Worm (Caenorhabditis elegans): ENCODE data around the gene urm-1.
A peak's percentile ranks its signal among the peaks of the same experiment; 100 is the strongest.

urm-1 gene

DNA sequence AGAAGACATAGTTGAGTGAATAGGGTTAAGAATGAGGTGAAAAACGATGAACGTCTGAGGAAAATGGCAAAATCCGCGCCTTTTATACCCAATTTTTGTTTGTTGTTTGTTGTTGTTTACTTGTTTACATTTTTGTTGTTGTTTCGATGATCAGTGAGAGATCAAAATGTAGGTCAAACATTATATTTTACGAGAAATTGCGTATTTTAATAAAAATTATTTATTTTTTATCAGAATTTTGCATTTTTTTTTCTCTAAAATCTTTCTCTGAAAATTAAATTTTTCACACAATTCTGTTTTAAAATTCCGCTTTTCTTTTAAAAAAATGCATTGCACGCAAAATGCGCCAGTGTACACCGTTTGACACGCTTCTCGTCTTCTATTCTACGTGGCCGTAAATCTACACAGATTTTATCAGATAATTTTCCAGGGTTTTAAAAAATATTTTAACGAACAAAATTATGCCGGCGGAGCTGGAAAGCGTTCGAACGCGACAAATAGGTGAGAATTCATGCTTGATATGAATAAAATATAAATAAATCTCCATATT is 1.5 kb downstream of the urm-1 start, which contains the start of the genes sip-1 and sly-1 (continued):
- TF ChIP-seq lsl-1 (GFP tag; optimal IDR thresholded peaks at IDR 0.05) (peak; percentile 66), snpc-1.3 (tag; optimal IDR thresholded peaks at IDR 0.05; ENCODE audit: insufficient read depth) (peak; percentile 16), madf-6 (GFP tag; IDR thresholded peaks at IDR 0.05) (peak; percentile 91), lin-40 (tag; optimal IDR thresholded peaks at IDR 0.05) (peak; percentile 82), ztf-18 (tag; optimal IDR thresholded peaks at IDR 0.05) (peak; percentile 93), him-1 (tag; optimal IDR thresholded peaks at IDR 0.05) (no peak), attf-5 (GFP tag; optimal IDR thresholded peaks at IDR 0.05) (peak; percentile 66), snpc-1.1 (tag; optimal IDR thresholded peaks at IDR 0.05; ENCODE audit: insufficient read depth) (peak; percentile 25), rpc-1 (optimal IDR thresholded peaks at IDR 0.05) (no peak), rpc-1 (tag; optimal IDR thresholded peaks at IDR 0.05) (no peak), dpl-1 (GFP tag; optimal IDR thresholded peaks at IDR 0.05) (peak; percentile 66), xnd-1 (tag; optimal IDR thresholded peaks at IDR 0.05) (peak; percentile 78), bed-2 (GFP tag; IDR thresholded peaks at IDR 0.05) (no peak), lin-26 (GFP tag; IDR thresholded peaks at IDR 0.05) (no peak), hsf-1 (GFP tag; IDR thresholded peaks at IDR 0.05) (peak; percentile 74; the same call in 1 of the 2 replicates), madf-8 (GFP tag; conservative IDR thresholded peaks at IDR 0.05) (peak; percentile 54; the same call in 1 of the 2 replicates), F23B12.7 (tag; optimal IDR thresholded peaks at IDR 0.05; ENCODE audit: insufficient read depth) (peak; percentile 48), ceh-91 (GFP tag; IDR thresholded peaks at IDR 0.05) (peak; percentile 87), hmg-20 (GFP tag; IDR thresholded peaks at IDR 0.05) (no peak), tbp1 (GFP tag; optimal IDR thresholded peaks at IDR 0.05) (peak; percentile 40), B0019.2 (GFP tag; conservative IDR thresholded peaks at IDR 0.05) (peak; percentile 80; the same call in 1 of the 2 replicates), D2030.7 (GFP tag; IDR thresholded peaks at IDR 0.05) (peak; percentile 81), hrde-1 (tag; optimal IDR thresholded peaks at IDR 0.05; ENCODE audit: borderline replicate concordance) (no peak), pha-4 (tag; optimal IDR thresholded peaks at IDR 0.05) (no peak), ama-1 (optimal IDR thresholded peaks at IDR 0.05) (no peak), ama-1 (GFP tag; optimal IDR thresholded peaks at IDR 0.05) (no peak), B0035.1 (tag; optimal IDR thresholded peaks at IDR 0.05) (no peak), nhr-80 (tag; optimal IDR thresholded peaks at IDR 0.05) (peak; percentile 19), lag-1 (GFP tag; IDR thresholded peaks at IDR 0.05) (no peak), ceh-58 (GFP tag; IDR thresholded peaks at IDR 0.05) (no peak), let-607 (tag; optimal IDR thresholded peaks at IDR 0.05) (peak; percentile 32 to 84), F39B2.1 (GFP tag; IDR thresholded peaks at IDR 0.05) (no peak), ztf-6 (GFP tag; IDR thresholded peaks at IDR 0.05) (no peak), mcd-1 (GFP tag; IDR thresholded peaks at IDR 0.05) (peak; percentile 86), mxl-1 (tag; optimal IDR thresholded peaks at IDR 0.05) (no peak), nhr-27 (tag; optimal IDR thresholded peaks at IDR 0.05) (no peak), mel-28 (tag; optimal IDR thresholded peaks at IDR 0.05; ENCODE audit: borderline replicate concordance) (no peak), ceh-100 (GFP tag; IDR thresholded peaks at IDR 0.05) (0 out of 2 replicates have a peak, but pooled peaks have one; percentile 16), ztf-25 (GFP tag; IDR thresholded peaks at IDR 0.05) (no peak)

DNA sequence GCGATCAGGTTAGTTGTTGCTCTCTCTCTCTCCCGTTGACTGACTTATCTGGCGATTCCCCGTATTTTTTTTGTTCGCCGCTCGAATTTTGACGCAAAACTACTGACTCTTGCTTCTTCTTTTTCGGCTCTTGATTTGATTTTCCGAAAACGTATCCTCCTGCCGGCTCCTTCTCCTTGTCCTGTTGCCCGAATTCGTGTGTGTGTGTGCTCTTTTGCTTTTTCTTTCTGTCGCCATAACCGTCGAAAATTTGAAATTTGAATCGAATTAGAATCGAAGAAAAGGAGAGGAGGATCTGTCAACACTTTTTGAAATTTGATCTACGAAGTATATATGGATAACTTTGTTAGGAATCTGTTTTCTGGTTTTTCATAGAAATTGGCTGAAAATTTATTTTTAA is 7.3 kb downstream of the urm-1 start:
- TF ChIP-seq hlh-26 (GFP tag; conservative IDR thresholded peaks at IDR 0.05) = no peak
- no peak for TF ChIP-seq athp-1 (tag; optimal IDR thresholded peaks at IDR 0.05)
- no peak for TF ChIP-seq C06A6.2 (GFP tag; conservative IDR thresholded peaks at IDR 0.05)
- no peak for TF ChIP-seq ccch-3 (GFP tag; optimal IDR thresholded peaks at IDR 0.05)
- TF ChIP-seq F22D6.2 (tag; optimal IDR thresholded peaks at IDR 0.05) = no peak
- no peak for TF ChIP-seq dpff-1 (tag; optimal IDR thresholded peaks at IDR 0.05)
- TF ChIP-seq ceh-91 (GFP tag; IDR thresholded peaks at IDR 0.05) = no peak
- TF ChIP-seq ztf-6 (GFP tag; IDR thresholded peaks at IDR 0.05) = no peak
- TF ChIP-seq ets-4 (GFP tag; optimal IDR thresholded peaks at IDR 0.05) = no peak
- TF ChIP-seq F37B4.10 (GFP tag; IDR thresholded peaks at IDR 0.05) = no peak
- no peak for TF ChIP-seq B0261.1 (tag; optimal IDR thresholded peaks at IDR 0.05)
